Worm (Caenorhabditis elegans): ENCODE results near the gene F09C6.11.

DNA sequence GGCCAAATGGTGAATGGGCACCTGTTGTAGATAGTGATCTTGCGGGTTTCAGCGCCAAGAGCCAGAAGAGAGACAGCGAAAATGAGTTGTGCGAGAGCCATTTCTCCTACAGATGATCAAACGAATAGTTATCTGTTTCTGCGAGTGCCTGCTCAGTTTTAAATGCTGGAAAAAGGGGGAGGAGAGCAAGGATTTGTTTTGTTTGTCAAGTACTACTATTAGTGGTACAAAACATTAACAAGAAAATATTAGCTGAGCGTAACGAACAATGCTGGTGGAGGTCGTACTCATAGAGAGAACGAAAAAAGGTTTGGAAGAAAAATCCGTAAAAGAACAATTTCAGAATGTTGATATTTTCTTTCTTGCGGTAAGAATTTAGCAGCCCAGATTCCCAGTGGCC is 10.7 kb downstream of the F09C6.11 start, which contains the start of gene thn-4:
- TF ChIP-seq snpc-4 (tag; optimal IDR thresholded peaks at IDR 0.05) (no peak), nhr-28 (tag; optimal IDR thresholded peaks at IDR 0.05) (no peak), elt-2 (tag; optimal IDR thresholded peaks at IDR 0.05) (no peak), pha-4 (tag; optimal IDR thresholded peaks at IDR 0.05) (no peak), unc-39 (tag; optimal IDR thresholded peaks at IDR 0.05) (no peak), unc-62 (GFP tag; optimal IDR thresholded peaks at IDR 0.05) (no peak), elt-3 (tag; optimal IDR thresholded peaks at IDR 0.05) (no peak)
